Fruit fly (Drosophila melanogaster) whole organism, embryonic: ENCODE data around the gene CG3815.
A peak's percentile ranks its signal among the peaks of the same experiment; 100 is the strongest.

Experiments used
- Asciz ChIP-seq: fragments of 200-800 bp; sonication (Bioruptor generic); optimal IDR thresholded peaks from 2 replicates; lab custom pipeline; 2017; ENCODE audit warnings: missing biosample characterization, mild to moderate bottlenecking, missing genetic modification characterization, missing genetic modification reagents
- CG10267 ChIP-seq: fragments of 200-800 bp; sonication (Bioruptor generic); optimal IDR thresholded peaks from 2 replicates; lab custom pipeline; 2018; ENCODE audit warnings: missing biosample characterization, mild to moderate bottlenecking, missing genetic modification characterization, moderate library complexity
- CG10321 ChIP-seq: fragments of 200-800 bp; sonication (Bioruptor generic); IDR thresholded peaks from 2 replicates; pipeline ENCODE4 v1.3.6; 2022; ENCODE audit warnings: missing biosample characterization, missing genetic modification characterization
- CG10565 ChIP-seq: fragments of 200-800 bp; sonication (Bioruptor generic); optimal IDR thresholded peaks from 3 replicates; lab custom pipeline; 2016; ENCODE audit warnings: missing biosample characterization, mild to moderate bottlenecking, missing genetic modification characterization
- CG12104 ChIP-seq: fragments of 200-800 bp; sonication (Bioruptor generic); optimal IDR thresholded peaks from 3 replicates; lab custom pipeline; 2016; ENCODE audit warnings: missing biosample characterization, missing genetic modification characterization
- CG12236 ChIP-seq: fragments of 200-800 bp; sonication (Bioruptor generic); optimal IDR thresholded peaks from 2 replicates; lab custom pipeline; 2016; ENCODE audit warnings: missing biosample characterization, missing genetic modification characterization
- CG12769 ChIP-seq: fragments of 200-800 bp; sonication (Bioruptor generic); optimal IDR thresholded peaks from 2 replicates; lab custom pipeline; 2019; ENCODE audit warnings: missing biosample characterization, mild to moderate bottlenecking, missing genetic modification characterization, moderate library complexity
- CG17186 ChIP-seq: fragments of 200-800 bp; sonication (Bioruptor generic); optimal IDR thresholded peaks from 3 replicates; lab custom pipeline; 2017; ENCODE audit warnings: missing biosample characterization, missing genetic modification reagents, missing genetic modification characterization
- CG17385 ChIP-seq: fragments of 200-800 bp; sonication (Bioruptor generic); optimal IDR thresholded peaks from 3 replicates; lab custom pipeline; 2018; ENCODE audit warnings: missing biosample characterization, mild to moderate bottlenecking, missing genetic modification characterization
- CG17568 ChIP-seq: fragments of 200-800 bp; sonication (Bioruptor generic); optimal IDR thresholded peaks from 2 replicates; lab custom pipeline; 2018; ENCODE audit warnings: missing biosample characterization, mild to moderate bottlenecking, missing genetic modification characterization, moderate library complexity
- CG18011 ChIP-seq: fragments of 200-800 bp; sonication (Bioruptor generic); optimal IDR thresholded peaks from 2 replicates; lab custom pipeline; 2017; ENCODE audit warnings: missing biosample characterization, missing genetic modification characterization, mild to moderate bottlenecking, moderate library complexity, missing genotype
- CG18262 ChIP-seq: fragments of 200-800 bp; optimal IDR thresholded peaks from 3 replicates; lab custom pipeline; 2019; ENCODE audit warnings: missing biosample characterization, mild to moderate bottlenecking, missing genetic modification characterization, moderate library complexity
- CG2875 ChIP-seq: fragments of 200-800 bp; sonication (Bioruptor generic); optimal IDR thresholded peaks from 2 replicates; lab custom pipeline; 2017; ENCODE audit warnings: missing biosample characterization, mild to moderate bottlenecking, missing genetic modification characterization, missing genetic modification reagents
- CG3163 ChIP-seq: fragments of 200-800 bp; sonication (Bioruptor generic); optimal IDR thresholded peaks from 3 replicates; lab custom pipeline; 2016; ENCODE audit warnings: missing biosample characterization, missing genetic modification characterization
- CG6683 ChIP-seq: fragments of 200-800 bp; sonication (Bioruptor generic); optimal IDR thresholded peaks from 2 replicates; lab custom pipeline; 2017; ENCODE audit warnings: missing biosample characterization, mild to moderate bottlenecking, missing genetic modification characterization, missing genetic modification reagents
- CG7928 ChIP-seq: fragments of 200-800 bp; sonication (Bioruptor generic); optimal IDR thresholded peaks from 2 replicates; lab custom pipeline; 2017; ENCODE audit warnings: missing biosample characterization, mild to moderate bottlenecking, missing genetic modification characterization
- CG8281 ChIP-seq: fragments of 200-800 bp; sonication (Bioruptor generic); optimal IDR thresholded peaks from 2 replicates; lab custom pipeline; 2018; ENCODE audit warnings: missing biosample characterization, mild to moderate bottlenecking, missing genetic modification characterization, moderate library complexity
- CG8290 ChIP-seq, 3 experiments: fragments of 200-800 bp; sonication (Bioruptor generic); optimal IDR thresholded peaks; 2 replicates each; lab custom pipeline; 2016 to 2019; ENCODE audit warnings: missing biosample characterization in 3 of 3, missing genetic modification characterization in 3 of 3, mild to moderate bottlenecking in 2 of 3, moderate library complexity in 1 of 3
- CG9437 ChIP-seq: fragments of 200-800 bp; sonication (Bioruptor generic); optimal IDR thresholded peaks from 2 replicates; lab custom pipeline; 2018; ENCODE audit warnings: missing biosample characterization, mild to moderate bottlenecking, missing genetic modification characterization
- Chrac-16 ChIP-seq: fragments of 200-800 bp; sonication (Bioruptor generic); optimal IDR thresholded peaks from 3 replicates; lab custom pipeline; 2016; ENCODE audit warnings: missing biosample characterization, missing genetic modification characterization
- Dip3 ChIP-seq: fragments of 200-800 bp; sonication (Bioruptor generic); optimal IDR thresholded peaks from 3 replicates; lab custom pipeline; 2016; ENCODE audit warnings: missing biosample characterization, missing genetic modification characterization
- Dref ChIP-seq: fragments of 200-800 bp; sonication (Bioruptor generic); IDR thresholded peaks from 2 replicates; pipeline ENCODE4 v1.3.6; 2022; ENCODE audit warnings: missing biosample characterization, missing genetic modification characterization
- Eip74EF ChIP-seq, 2 experiments: fragments of 200-800 bp in 1 of 2; fragments of >200 bp in 1 of 2; sonication (Bioruptor generic) in 1 of 2; optimal IDR thresholded peaks; 2 replicates each; lab custom pipeline; 2017 to 2019; ENCODE audit warnings: missing biosample characterization in 2 of 2, missing genetic modification characterization in 2 of 2, mild to moderate bottlenecking in 1 of 2, moderate library complexity in 1 of 2
- H15 ChIP-seq: fragments of 200-800 bp; sonication (Bioruptor generic); IDR thresholded peaks from 3 replicates; pipeline ENCODE4 v1.3.6; 2022; ENCODE audit warnings: missing biosample characterization, missing genetic modification characterization
- H2.0 ChIP-seq: fragments of 200-800 bp; sonication (Bioruptor generic); IDR thresholded peaks from 2 replicates; pipeline ENCODE4 v1.3.6; 2022; ENCODE audit warnings: missing biosample characterization, missing genetic modification characterization
- HmgD ChIP-seq: fragments of 200-800 bp; sonication (Bioruptor generic); optimal IDR thresholded peaks from 3 replicates; lab custom pipeline; 2016; ENCODE audit warnings: missing biosample characterization, missing genetic modification characterization
- Hr39 ChIP-seq: fragments of >200 bp; optimal IDR thresholded peaks from 2 replicates; lab custom pipeline; 2017
- Hr51 ChIP-seq, 2 experiments: fragments of 200-800 bp; sonication (Bioruptor generic); optimal IDR thresholded peaks; 2 replicates in 1 of 2; 3 replicates in 1 of 2; lab custom pipeline; 2016 to 2018; ENCODE audit warnings: missing biosample characterization in 2 of 2, missing genetic modification characterization in 2 of 2, mild to moderate bottlenecking in 1 of 2, moderate library complexity in 1 of 2
- Max ChIP-seq: fragments of 200-800 bp; sonication (Bioruptor generic); optimal IDR thresholded peaks from 2 replicates; lab custom pipeline; 2016; ENCODE audit warnings: missing biosample characterization, mild to moderate bottlenecking, missing genetic modification characterization
- Stat92E ChIP-seq, 3 experiments: fragments of >200 bp in 2 of 3; fragments of 200-800 bp in 1 of 3; sonication (Bioruptor generic) in 1 of 3; optimal IDR thresholded peaks; 2 replicates each; lab custom pipeline; 2017 to 2019; ENCODE audit warnings: missing biosample characterization in 3 of 3, missing genetic modification characterization in 3 of 3, mild to moderate bottlenecking in 1 of 3, moderate library complexity in 1 of 3
- Taf1 ChIP-seq: fragments of 200-800 bp; sonication (Bioruptor generic); IDR thresholded peaks from 2 replicates; pipeline ENCODE4 v1.3.6; 2022; ENCODE audit warnings: missing biosample characterization, missing genetic modification characterization
- ab ChIP-seq: fragments of 200-800 bp; sonication (Bioruptor generic); optimal IDR thresholded peaks from 2 replicates; lab custom pipeline; 2016; ENCODE audit warnings: missing biosample characterization, missing genetic modification characterization
- ash1 ChIP-seq: fragments of 200-800 bp; sonication (Bioruptor generic); optimal IDR thresholded peaks from 2 replicates; lab custom pipeline; 2018; ENCODE audit warnings: missing biosample characterization, mild to moderate bottlenecking, missing genetic modification characterization
- ato ChIP-seq: fragments of 200-800 bp; sonication (Bioruptor generic); IDR thresholded peaks from 2 replicates; pipeline ENCODE4 v1.3.6; 2022; ENCODE audit warnings: missing biosample characterization, missing genetic modification characterization; ENCODE audit not compliant: partially characterized antibody
- chif ChIP-seq, 2 experiments: fragments of 200-800 bp; sonication (Bioruptor generic); optimal IDR thresholded peaks; 3 replicates each; lab custom pipeline; 2016; ENCODE audit warnings: missing biosample characterization in 2 of 2, missing genetic modification characterization in 2 of 2
- danr ChIP-seq: fragments of 200-800 bp; sonication (Bioruptor generic); IDR thresholded peaks from 2 replicates; pipeline ENCODE4 v1.3.6; 2022; ENCODE audit warnings: missing biosample characterization, missing genetic modification characterization
- exex ChIP-seq: fragments of 200-800 bp; sonication (Bioruptor generic); optimal IDR thresholded peaks from 4 replicates; lab custom pipeline; 2018; ENCODE audit warnings: missing biosample characterization, mild to moderate bottlenecking, missing genetic modification characterization, moderate library complexity
- fu2 ChIP-seq: fragments of 200-800 bp; sonication (Bioruptor generic); optimal IDR thresholded peaks from 2 replicates; lab custom pipeline; 2016; ENCODE audit warnings: missing biosample characterization, missing genetic modification characterization
- gem ChIP-seq: fragments of 200-800 bp; sonication (Bioruptor generic); optimal IDR thresholded peaks from 2 replicates; lab custom pipeline; 2019; ENCODE audit warnings: missing biosample characterization, mild to moderate bottlenecking, missing genetic modification characterization, moderate library complexity
- ham ChIP-seq: fragments of 200-800 bp; sonication (Bioruptor generic); IDR thresholded peaks from 2 replicates; pipeline ENCODE4 v1.3.6; 2022; ENCODE audit warnings: missing biosample characterization, missing genetic modification characterization
- hb ChIP-seq: fragments of 200-800 bp; sonication (Bioruptor generic); IDR thresholded peaks from 3 replicates; pipeline ENCODE4 v1.3.6; 2022; ENCODE audit warnings: missing biosample characterization, missing genetic modification characterization; ENCODE audit not compliant: partially characterized antibody
- lola ChIP-seq, 3 experiments: fragments of >200 bp in 2 of 3; fragments of 200-800 bp in 1 of 3; sonication (Bioruptor generic) in 1 of 3; optimal IDR thresholded peaks; 2 replicates each; lab custom pipeline; 2017 to 2019; ENCODE audit warnings: missing biosample characterization in 3 of 3, missing genetic modification characterization in 3 of 3, mild to moderate bottlenecking in 1 of 3, moderate library complexity in 1 of 3
- oc ChIP-seq: fragments of 200-800 bp; sonication (Bioruptor generic); optimal IDR thresholded peaks from 2 replicates; lab custom pipeline; 2018; ENCODE audit warnings: missing biosample characterization, mild to moderate bottlenecking, missing genetic modification characterization, moderate library complexity
- org-1 ChIP-seq: fragments of 200-800 bp; sonication (Bioruptor generic); optimal IDR thresholded peaks from 2 replicates; lab custom pipeline; 2017; ENCODE audit warnings: missing biosample characterization, missing genetic modification characterization
- repo ChIP-seq: fragments of 200-800 bp; sonication (Bioruptor generic); optimal IDR thresholded peaks from 2 replicates; lab custom pipeline; 2016; ENCODE audit warnings: missing biosample characterization, missing genetic modification characterization
- stc ChIP-seq: fragments of 200-800 bp; sonication (Bioruptor generic); IDR thresholded peaks from 2 replicates; pipeline ENCODE4 v1.3.6; 2022; ENCODE audit warnings: missing biosample characterization, missing genetic modification characterization
- z ChIP-seq: fragments of 200-800 bp; sonication (Bioruptor generic); IDR thresholded peaks from 3 replicates; pipeline ENCODE4 v1.3.6; 2022; ENCODE audit warnings: missing biosample characterization, missing genetic modification characterization
- zf30C ChIP-seq: fragments of 200-800 bp; sonication (Bioruptor generic); optimal IDR thresholded peaks from 3 replicates; lab custom pipeline; 2018; ENCODE audit warnings: missing biosample characterization, mild to moderate bottlenecking, missing genetic modification characterization

CG3815 gene

dm6 chrX:6316858-6317474 is 21.8 kb downstream of the CG3815 start (continued):
- TF ChIP-seq CG12769 (tag; lab: Kevin White, UChicago), result peak; percentile 83
- TF ChIP-seq Hr51 (GFP tag; optimal IDR thresholded peaks at IDR 0.05; lab: Kevin White, UChicago), result peak; percentile 39 to 74
- peak; percentile 35 for TF ChIP-seq CG18262 (tag; lab: Kevin White, UChicago)
- TF ChIP-seq HmgD, result no peak
- TF ChIP-seq CG6683 (GFP tag; lab: Kevin White, UChicago), result peak; percentile 57
- TF ChIP-seq CG7928 (GFP tag; lab: Kevin White, UChicago), result peak; percentile 7
- TF ChIP-seq CG12236 (GFP tag; lab: Kevin White, UChicago), result no peak
- TF ChIP-seq z (GFP tag; lab: Robert Waterston, UW), result no peak
- TF ChIP-seq CG17186 (GFP tag; lab: Kevin White, UChicago), result no peak
- TF ChIP-seq CG17568 (GFP tag; lab: Kevin White, UChicago), result no peak
- TF ChIP-seq H15 (GFP tag; lab: Robert Waterston, UW), result peak; percentile 61; the same call in 2 of the 3 replicates
- no peak for TF ChIP-seq ash1
- TF ChIP-seq Eip74EF (GFP tag; optimal IDR thresholded peaks at IDR 0.05; lab: Kevin White, UChicago), result no peak
- TF ChIP-seq CG12104 (GFP tag; lab: Kevin White, UChicago), result peak; percentile 24
- TF ChIP-seq fu2 (GFP tag; lab: Kevin White, UChicago), result peak; percentile 28
- TF ChIP-seq CG2875 (GFP tag; lab: Kevin White, UChicago), result no peak
- TF ChIP-seq org-1, result peak; percentile 73
- TF ChIP-seq CG10267 (tag; lab: Kevin White, UChicago), result peak; percentile 19
- peak; percentile 68 for TF ChIP-seq stc
- peak; percentile 42 for TF ChIP-seq Asciz
- no peak for TF ChIP-seq Dref (GFP tag; lab: Robert Waterston, UW)
- TF ChIP-seq ab (GFP tag; lab: Kevin White, UChicago), result peak; percentile 10
- peak; percentile 33; the same call in 1 of the 2 replicates for TF ChIP-seq H2.0 (GFP tag; lab: Robert Waterston, UW)
- peak in 1 of 2 experiments; percentile 33 for TF ChIP-seq chif (GFP tag; optimal IDR thresholded peaks at IDR 0.05; lab: Kevin White, UChicago)
- TF ChIP-seq CG10321, result no peak
- TF ChIP-seq exex (tag; lab: Kevin White, UChicago), result peak; percentile 18
- no peak for TF ChIP-seq hb (GFP tag; lab: Robert Waterston, UW)
- TF ChIP-seq Hr39 (lab: Kevin White, UChicago), result no peak
- no peak for TF ChIP-seq oc (tag; lab: Kevin White, UChicago)
- TF ChIP-seq repo (GFP tag; lab: Kevin White, UChicago), result peak; percentile 17
- TF ChIP-seq Dip3 (GFP tag; lab: Kevin White, UChicago), result peak; percentile 36
- TF ChIP-seq Chrac-16 (GFP tag; lab: Kevin White, UChicago), result peak; percentile 18
- TF ChIP-seq danr (GFP tag; lab: Robert Waterston, UW), result peak; percentile 34; the same call in 1 of the 2 replicates
- no peak for TF ChIP-seq CG8290 (GFP tag; optimal IDR thresholded peaks at IDR 0.05; lab: Kevin White, UChicago)
- peak in 1 of 2 experiments; percentile 83 for TF ChIP-seq CG8290 (tag; optimal IDR thresholded peaks at IDR 0.05; lab: Kevin White, UChicago)
- TF ChIP-seq CG8281 (tag; lab: Kevin White, UChicago), result no peak
- no peak for TF ChIP-seq ato (GFP tag; lab: Robert Waterston, UW)
- peak; percentile 7 for TF ChIP-seq CG3163 (GFP tag; lab: Kevin White, UChicago)
- no peak for TF ChIP-seq zf30C (GFP tag; lab: Kevin White, UChicago)
- TF ChIP-seq gem (tag; lab: Kevin White, UChicago), result peak; percentile 66
- TF ChIP-seq lola (GFP tag; optimal IDR thresholded peaks at IDR 0.05; lab: Kevin White, UChicago), result no peak
- TF ChIP-seq CG18011 (GFP tag; lab: Kevin White, UChicago), result no peak
- peak; percentile 67 for TF ChIP-seq CG17385 (GFP tag; lab: Kevin White, UChicago)
- TF ChIP-seq CG9437 (GFP tag; lab: Kevin White, UChicago), result peak; percentile 38
- TF ChIP-seq Stat92E (GFP tag; optimal IDR thresholded peaks at IDR 0.05; lab: Kevin White, UChicago), result no peak
- TF ChIP-seq ham, result no peak; the same call in 1 of the 2 replicates
- TF ChIP-seq Max (GFP tag; lab: Kevin White, UChicago), result peak; percentile 35
- no peak for TF ChIP-seq CG10565
- TF ChIP-seq Taf1, result peak; percentile 76
